Worm (Caenorhabditis elegans) whole organism, L4/young adult: ENCODE data around the gene mrpl-51.

Experiments used
- dao-5 ChIP-seq: sonication (generic microtip); optimal IDR thresholded peaks from 2 replicates; lab custom pipeline; 2016; ENCODE audit warnings: missing genotype, missing genetic modification characterization, moderate library complexity, missing compliant biosample characterization
- him-1 ChIP-seq: sonication (generic microtip); optimal IDR thresholded peaks from 2 replicates; lab custom pipeline; 2016; ENCODE audit warnings: missing genotype, missing genetic modification reagents, missing genetic modification characterization, missing compliant biosample characterization

DNA sequence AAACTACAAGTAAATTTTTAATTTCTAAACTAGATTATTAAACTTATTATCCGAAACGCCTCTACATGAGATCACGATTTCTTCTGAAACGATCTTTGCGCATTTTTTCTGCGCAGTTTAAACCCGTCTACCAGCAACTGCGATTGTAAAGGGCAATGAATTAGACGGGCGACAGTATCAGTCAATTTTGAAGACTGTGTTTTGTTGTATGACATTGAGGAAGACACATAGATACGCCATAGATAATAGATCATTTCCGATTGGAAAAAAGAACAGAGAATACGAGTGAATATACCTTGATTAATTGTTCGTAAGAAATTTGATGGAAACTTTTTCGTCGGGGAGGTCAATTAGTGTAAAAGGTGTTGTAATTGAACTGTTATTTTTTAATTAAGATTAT lies 9.8 kb upstream of the mrpl-51 start:
- TF ChIP-seq dao-5 (tag; lab: Kevin White, UChicago): no peak
- TF ChIP-seq him-1 (tag; lab: Kevin White, UChicago): no peak
